Worm (Caenorhabditis elegans) whole organism, late embryonic: Measurements from ENCODE around the gene ifas-3.
A peak's percentile ranks its signal among the peaks of the same experiment; 100 is the strongest.

Experiments
- C08G9.2 ChIP-seq: sonication (generic microtip); optimal IDR thresholded peaks from 2 replicates; lab custom pipeline; 2016; ENCODE audit warnings: mild to moderate bottlenecking, missing genetic modification characterization, moderate library complexity, missing compliant biosample characterization
- C38D4.7 ChIP-seq: fragments of 200-800 bp; sonication (Bioruptor generic); optimal IDR thresholded peaks from 2 replicates; lab custom pipeline; 2018; ENCODE audit warnings: mild to moderate bottlenecking, missing genetic modification characterization, moderate library complexity, missing compliant biosample characterization
- F13H6.1 ChIP-seq: sonication (generic microtip); optimal IDR thresholded peaks from 2 replicates; lab custom pipeline; 2016; ENCODE audit warnings: missing genetic modification characterization, missing compliant biosample characterization
- K02D7.2 ChIP-seq: sonication (generic microtip); optimal IDR thresholded peaks from 2 replicates; lab custom pipeline; 2017; ENCODE audit warnings: mild to moderate bottlenecking, missing genetic modification characterization, missing compliant biosample characterization
- T23F11.4 ChIP-seq: fragments of 200-800 bp; sonication (Bioruptor generic); optimal IDR thresholded peaks from 2 replicates; lab custom pipeline; 2018; ENCODE audit warnings: mild to moderate bottlenecking, missing genetic modification characterization, missing compliant biosample characterization
- Y22D7AL.16 ChIP-seq: sonication (generic microtip); optimal IDR thresholded peaks from 2 replicates; lab custom pipeline; 2016; ENCODE audit warnings: missing genetic modification characterization, missing compliant biosample characterization
- ahr-1 ChIP-seq: sonication (generic microtip); optimal IDR thresholded peaks from 2 replicates; lab custom pipeline; 2016; ENCODE audit warnings: missing genetic modification characterization, missing compliant biosample characterization
- ceh-14 ChIP-seq: sonication (generic microtip); optimal IDR thresholded peaks from 2 replicates; lab custom pipeline; 2016; ENCODE audit warnings: missing genotype, missing genetic modification characterization, missing compliant biosample characterization
- ceh-2 ChIP-seq: sonication (generic microtip); optimal IDR thresholded peaks from 2 replicates; lab custom pipeline; 2016; ENCODE audit warnings: missing genotype, missing genetic modification characterization, missing compliant biosample characterization
- ceh-22 ChIP-seq: sonication (generic microtip); optimal IDR thresholded peaks from 2 replicates; lab custom pipeline; 2017; ENCODE audit warnings: missing biosample characterization, missing genetic modification characterization
- ceh-24 ChIP-seq: sonication (generic microtip); optimal IDR thresholded peaks from 2 replicates; lab custom pipeline; 2016; ENCODE audit warnings: mild to moderate bottlenecking, missing genetic modification characterization, missing compliant biosample characterization
- ceh-30 ChIP-seq: fragments of 150-350 bp; optimal IDR thresholded peaks from 2 replicates; lab custom pipeline; 2014; ENCODE audit warnings: missing biosample characterization, missing genetic modification characterization
- ceh-31 ChIP-seq: sonication (generic microtip); optimal IDR thresholded peaks from 2 replicates; lab custom pipeline; 2016; ENCODE audit warnings: missing genetic modification characterization, missing compliant biosample characterization
- ceh-45 ChIP-seq: fragments of 200-800 bp; sonication (Bioruptor generic); IDR thresholded peaks from 2 replicates; pipeline ENCODE4 v1.3.6; 2022; ENCODE audit warnings: missing genetic modification reagents, missing genetic modification characterization, missing compliant biosample characterization
- ceh-48 ChIP-seq: sonication (generic microtip); optimal IDR thresholded peaks from 2 replicates; lab custom pipeline; 2016; ENCODE audit warnings: missing genetic modification characterization, inconsistent platforms, missing compliant biosample characterization
- ceh-6 ChIP-seq: fragments of 200-800 bp; sonication (Bioruptor generic); optimal IDR thresholded peaks from 2 replicates; lab custom pipeline; 2018; ENCODE audit warnings: mild to moderate bottlenecking, missing genetic modification characterization, missing compliant biosample characterization
- che-1 ChIP-seq: sonication (generic microtip); optimal IDR thresholded peaks from 2 replicates; lab custom pipeline; 2016; ENCODE audit warnings: mild to moderate bottlenecking, missing genetic modification characterization, missing compliant biosample characterization
- elt-4 ChIP-seq: sonication (generic microtip); optimal IDR thresholded peaks from 2 replicates; lab custom pipeline; 2016; ENCODE audit warnings: missing genetic modification characterization, missing compliant biosample characterization
- eyg-1 ChIP-seq: sonication (generic microtip); optimal IDR thresholded peaks from 2 replicates; lab custom pipeline; 2016; ENCODE audit warnings: missing genotype, missing genetic modification characterization, missing compliant biosample characterization
- fax-1 ChIP-seq: sonication (generic microtip); optimal IDR thresholded peaks from 2 replicates; lab custom pipeline; 2016; ENCODE audit warnings: missing genotype, missing genetic modification characterization, missing compliant biosample characterization
- fkh-10 ChIP-seq: fragments of 150-350 bp; optimal IDR thresholded peaks from 2 replicates; lab custom pipeline; 2014; ENCODE audit warnings: missing biosample characterization, missing genetic modification reagents, missing genetic modification characterization
- hlh-13 ChIP-seq: fragments of 200-800 bp; sonication (Bioruptor generic); optimal IDR thresholded peaks from 2 replicates; lab custom pipeline; 2018; ENCODE audit warnings: mild to moderate bottlenecking, missing genetic modification characterization, missing compliant biosample characterization
- hlh-15 ChIP-seq: sonication (generic microtip); optimal IDR thresholded peaks from 2 replicates; lab custom pipeline; 2016; ENCODE audit warnings: missing genetic modification characterization, missing compliant biosample characterization
- hlh-30 ChIP-seq: sonication (generic microtip); optimal IDR thresholded peaks from 2 replicates; lab custom pipeline; 2017; ENCODE audit warnings: antibody characterized with exemption, missing genetic modification characterization, missing compliant biosample characterization; ENCODE audit not compliant: insufficient read depth
- hlh-6 ChIP-seq: sonication (generic microtip); optimal IDR thresholded peaks from 2 replicates; lab custom pipeline; 2016; ENCODE audit warnings: missing genotype, missing genetic modification characterization, missing compliant biosample characterization
- hlh-8 ChIP-seq: sonication (generic microtip); optimal IDR thresholded peaks from 2 replicates; lab custom pipeline; 2016; ENCODE audit warnings: missing genotype, missing genetic modification characterization, missing compliant biosample characterization
- lim-6 ChIP-seq: sonication (generic microtip); optimal IDR thresholded peaks from 2 replicates; lab custom pipeline; 2016; ENCODE audit warnings: missing genetic modification characterization, missing compliant biosample characterization
- lin-11 ChIP-seq: fragments of 200-800 bp; sonication (Bioruptor generic); optimal IDR thresholded peaks from 2 replicates; lab custom pipeline; 2018; ENCODE audit warnings: mild to moderate bottlenecking, missing genetic modification characterization, missing compliant biosample characterization
- mec-3 ChIP-seq: sonication (generic microtip); optimal IDR thresholded peaks from 2 replicates; lab custom pipeline; 2016; ENCODE audit warnings: borderline replicate concordance, missing genetic modification characterization, missing compliant biosample characterization
- nfya-1 ChIP-seq: sonication (generic microtip); optimal IDR thresholded peaks from 2 replicates; lab custom pipeline; 2017; ENCODE audit warnings: missing genetic modification characterization, mild to moderate bottlenecking, missing compliant biosample characterization, antibody characterized with exemption, moderate library complexity
- nhr-11 ChIP-seq: fragments of 150-350 bp; optimal IDR thresholded peaks from 2 replicates; lab custom pipeline; 2014; ENCODE audit warnings: missing biosample characterization, missing genetic modification characterization
- nhr-232 ChIP-seq: sonication (generic microtip); optimal IDR thresholded peaks from 2 replicates; lab custom pipeline; 2016; ENCODE audit warnings: missing genetic modification characterization, missing compliant biosample characterization
- npax-4 ChIP-seq: sonication (generic microtip); optimal IDR thresholded peaks from 2 replicates; lab custom pipeline; 2016; ENCODE audit warnings: missing genetic modification characterization, missing compliant biosample characterization
- odd-2 ChIP-seq: sonication (generic microtip); optimal IDR thresholded peaks from 2 replicates; lab custom pipeline; 2017; ENCODE audit warnings: antibody characterized with exemption, mild to moderate bottlenecking, missing genetic modification characterization, missing compliant biosample characterization
- pat-9 ChIP-seq: fragments of 200-800 bp; sonication (Bioruptor generic); optimal IDR thresholded peaks from 2 replicates; lab custom pipeline; 2018; ENCODE audit warnings: mild to moderate bottlenecking, missing genetic modification characterization, moderate library complexity, missing compliant biosample characterization
- pha-4 ChIP-seq: fragments of 150-350 bp; optimal IDR thresholded peaks from 2 replicates; lab custom pipeline; 2018; ENCODE audit warnings: missing biosample characterization, missing genetic modification reagents, missing genetic modification characterization
- pqm-1 ChIP-seq: sonication (generic microtip); optimal IDR thresholded peaks from 2 replicates; lab custom pipeline; 2016; ENCODE audit warnings: missing genetic modification characterization, missing compliant biosample characterization
- pros-1 ChIP-seq: fragments of 150-350 bp; optimal IDR thresholded peaks from 2 replicates; lab custom pipeline; 2014; ENCODE audit warnings: missing biosample characterization, missing genetic modification reagents, missing genetic modification characterization
- rnt-1 ChIP-seq: sonication (generic microtip); optimal IDR thresholded peaks from 2 replicates; lab custom pipeline; 2016; ENCODE audit warnings: missing genetic modification characterization, missing compliant biosample characterization
- sdc-2 ChIP-seq: sonication (generic microtip); optimal IDR thresholded peaks from 2 replicates; lab custom pipeline; 2016; ENCODE audit warnings: missing genotype, missing genetic modification characterization, missing compliant biosample characterization
- sox-4 ChIP-seq: sonication (generic microtip); optimal IDR thresholded peaks from 2 replicates; lab custom pipeline; 2017; ENCODE audit warnings: mild to moderate bottlenecking, missing genetic modification characterization, inconsistent platforms, missing compliant biosample characterization
- tbx-2 ChIP-seq: sonication (generic microtip); optimal IDR thresholded peaks from 2 replicates; lab custom pipeline; 2016; ENCODE audit warnings: missing genetic modification characterization, missing compliant biosample characterization
- tbx-7 ChIP-seq: sonication (generic microtip); optimal IDR thresholded peaks from 2 replicates; lab custom pipeline; 2016; ENCODE audit warnings: missing genotype, missing genetic modification characterization, missing compliant biosample characterization
- ttx-3 ChIP-seq: sonication (generic microtip); optimal IDR thresholded peaks from 2 replicates; lab custom pipeline; 2016; ENCODE audit warnings: missing genetic modification reagents, missing genetic modification characterization, missing compliant biosample characterization
- ztf-16 ChIP-seq: sonication (generic microtip); optimal IDR thresholded peaks from 2 replicates; lab custom pipeline; 2017; ENCODE audit warnings: missing genetic modification characterization, missing compliant biosample characterization

Gene ifas-3

DNA sequence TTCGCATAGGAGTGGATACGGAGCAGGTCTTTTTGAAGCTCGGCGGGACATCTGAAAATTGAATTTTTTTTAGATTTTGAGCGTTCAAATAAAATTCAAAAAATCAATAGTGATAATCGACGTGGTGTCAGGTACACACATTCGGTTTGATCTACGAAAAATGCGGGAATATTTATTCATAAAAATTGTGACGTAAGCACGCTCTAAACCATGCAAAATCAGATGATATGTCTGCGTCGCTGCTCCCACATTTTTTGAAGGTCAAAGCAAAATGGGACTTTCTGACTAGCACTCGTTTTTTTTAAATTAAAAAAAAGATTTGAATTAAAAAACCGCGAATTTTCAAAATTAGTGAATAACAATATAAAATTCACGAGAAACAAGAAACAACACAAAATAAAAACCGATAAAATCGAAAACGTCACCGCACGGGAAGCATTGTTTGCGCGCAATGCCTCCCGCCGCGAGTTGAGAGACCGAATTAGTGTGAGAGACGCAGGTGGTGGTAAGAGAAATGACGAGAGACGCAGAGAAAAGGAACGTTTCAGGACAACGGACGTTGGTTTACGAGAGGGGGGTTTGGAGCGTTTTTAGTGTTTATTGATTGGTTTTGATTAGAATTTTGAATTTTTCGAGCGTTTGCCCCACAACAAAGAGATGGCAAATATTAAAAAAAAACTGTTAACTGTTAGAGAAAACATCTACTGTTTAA is 33.4 kb upstream of the ifas-3 start, which contains the start of gene Y105C5B.19:
TSS of gene Y105C5B.19 (minus strand) at position 51 of the 712 bp plus-strand sequence.
- TF ChIP-seq nfya-1 (peak; percentile 72), pha-4 (tag; lab: Kevin White, UChicago) (no peak), ceh-24 (tag; lab: Kevin White, UChicago) (no peak), T23F11.4 (GFP tag; lab: Kevin White, UChicago) (no peak), ceh-14 (tag; lab: Kevin White, UChicago) (no peak), F13H6.1 (tag; lab: Kevin White, UChicago) (no peak), tbx-2 (tag; lab: Kevin White, UChicago) (no peak), ceh-30 (tag; lab: Kevin White, UChicago) (no peak), ceh-6 (GFP tag; lab: Kevin White, UChicago) (no peak), mec-3 (tag; lab: Kevin White, UChicago) (no peak), che-1 (tag; lab: Kevin White, UChicago) (no peak), ceh-31 (tag; lab: Kevin White, UChicago) (peak; percentile 42), pqm-1 (tag; lab: Kevin White, UChicago) (no peak), C08G9.2 (no peak), sdc-2 (no peak), lim-6 (tag; lab: Kevin White, UChicago) (no peak), sox-4 (tag; lab: Kevin White, UChicago) (no peak), ceh-2 (tag; lab: Kevin White, UChicago) (peak; percentile 1), fax-1 (tag; lab: Kevin White, UChicago) (no peak), C38D4.7 (GFP tag; lab: Kevin White, UChicago) (no peak), ceh-48 (no peak), npax-4 (tag; lab: Kevin White, UChicago) (no peak), ttx-3 (tag; lab: Kevin White, UChicago) (no peak), hlh-30 (tag; lab: Kevin White, UChicago) (no peak), Y22D7AL.16 (no peak), hlh-8 (tag; lab: Kevin White, UChicago) (no peak), ztf-16 (tag; lab: Kevin White, UChicago) (no peak)

DNA sequence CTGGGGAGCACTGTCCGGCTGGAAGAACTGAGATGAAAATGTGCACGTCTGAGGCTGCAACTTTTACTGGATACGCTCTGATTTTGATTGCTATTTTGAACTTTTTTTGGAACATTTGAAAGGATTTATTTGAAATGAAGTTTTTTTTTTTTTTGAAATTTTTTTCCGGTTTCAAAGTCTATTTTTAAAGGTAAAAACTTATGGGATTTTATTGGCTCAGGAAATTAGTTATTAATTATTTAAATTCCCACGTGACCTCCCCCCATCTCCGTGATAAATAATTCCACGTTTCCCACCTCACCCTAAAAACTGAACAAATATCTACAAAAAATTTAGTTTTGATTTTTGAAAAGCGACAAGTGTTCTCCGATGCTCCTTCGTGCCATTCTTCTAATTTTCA is 13.6 kb upstream of the ifas-3 start, which contains the start of gene Y105C5B.18:
TSS of gene Y105C5B.18 (plus strand) at position 301 of the 400 bp plus-strand sequence.
- no peak for TF ChIP-seq pros-1 (tag; lab: Kevin White, UChicago)
- no peak for TF ChIP-seq tbx-7
- no peak for TF ChIP-seq hlh-6 (tag; lab: Kevin White, UChicago)
- no peak for TF ChIP-seq pat-9 (tag; lab: Kevin White, UChicago)
- no peak for TF ChIP-seq rnt-1 (tag; lab: Kevin White, UChicago)
- TF ChIP-seq eyg-1 (tag; lab: Kevin White, UChicago), result no peak
- TF ChIP-seq nhr-11 (tag; lab: Kevin White, UChicago), result no peak
- TF ChIP-seq lin-11 (tag; lab: Kevin White, UChicago), result no peak
- no peak for TF ChIP-seq hlh-15 (tag; lab: Kevin White, UChicago)
- TF ChIP-seq ceh-22 (tag; lab: Kevin White, UChicago), result no peak
- no peak for TF ChIP-seq Y22D7AL.16
- no peak for TF ChIP-seq elt-4 (tag; lab: Kevin White, UChicago)
- no peak for TF ChIP-seq ceh-45 (GFP tag; lab: Robert Waterston, UW)

DNA sequence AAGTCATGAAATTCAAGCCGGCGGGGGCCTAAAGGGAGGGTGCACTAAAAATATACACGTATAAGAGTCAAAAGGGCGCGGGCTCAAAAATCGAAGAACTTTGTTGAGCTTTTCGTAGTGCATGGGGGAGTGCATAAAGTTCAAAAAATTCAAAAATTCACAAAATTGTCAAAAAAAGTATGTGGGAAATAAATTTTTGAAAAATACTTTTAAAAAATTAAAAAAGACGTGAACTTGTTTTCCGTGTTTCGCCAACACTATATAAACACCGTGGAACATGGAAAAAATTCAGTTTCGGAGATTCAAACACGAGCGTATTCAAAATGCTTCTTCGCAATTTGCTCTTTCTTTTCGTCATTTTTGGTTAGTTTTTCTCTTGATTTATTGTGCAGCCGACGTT is 12.1 kb upstream of the ifas-3 start, which contains the start of gene Y105C5B.17:
TSS of gene Y105C5B.17 (plus strand) at position 301 of the 400 bp plus-strand sequence.
- TF ChIP-seq sox-4 (tag; lab: Kevin White, UChicago) (no peak), odd-2 (no peak), ahr-1 (tag; lab: Kevin White, UChicago) (no peak), Y22D7AL.16 (no peak), sdc-2 (no peak), hlh-13 (GFP tag; lab: Kevin White, UChicago) (no peak), ceh-48 (no peak), fkh-10 (GFP tag; lab: Kevin White, UChicago) (no peak), K02D7.2 (tag; lab: Kevin White, UChicago) (no peak), ceh-30 (tag; lab: Kevin White, UChicago) (no peak), nhr-232 (tag; lab: Kevin White, UChicago) (no peak)
- TF ChIP-seq, all 69 proteins: peak for 0
